Fruit fly (Drosophila melanogaster) whole organism, embryonic: Measurements from ENCODE around the gene CG43993.

Source experiments
- Atf-2 ChIP-seq: fragments of 200-800 bp; sonication (Bioruptor generic); optimal IDR thresholded peaks from 2 replicates; lab custom pipeline; 2016; ENCODE audit warnings: missing biosample characterization, missing genetic modification characterization
- Atf3 ChIP-seq: fragments of 200-800 bp; sonication (Bioruptor generic); optimal IDR thresholded peaks from 3 replicates; lab custom pipeline; 2016; ENCODE audit warnings: missing biosample characterization, missing genetic modification characterization
- C15 ChIP-seq: fragments of 200-800 bp; sonication (Bioruptor generic); IDR thresholded peaks from 3 replicates; pipeline ENCODE4 v1.3.6; 2022; ENCODE audit warnings: missing biosample characterization, missing genetic modification characterization
- CG10543 ChIP-seq: fragments of 200-800 bp; sonication (Bioruptor generic); optimal IDR thresholded peaks from 3 replicates; lab custom pipeline; 2017; ENCODE audit warnings: missing biosample characterization, mild to moderate bottlenecking, missing genetic modification characterization, moderate library complexity
- CG12299 ChIP-seq: fragments of 200-800 bp; sonication (Bioruptor generic); optimal IDR thresholded peaks from 2 replicates; lab custom pipeline; 2018; ENCODE audit warnings: missing biosample characterization, mild to moderate bottlenecking, missing genetic modification characterization
- CG12769 ChIP-seq: fragments of 200-800 bp; sonication (Bioruptor generic); optimal IDR thresholded peaks from 2 replicates; lab custom pipeline; 2019; ENCODE audit warnings: missing biosample characterization, mild to moderate bottlenecking, missing genetic modification characterization, moderate library complexity
- CG15269 ChIP-seq: fragments of 200-800 bp; sonication (Bioruptor generic); optimal IDR thresholded peaks from 2 replicates; lab custom pipeline; 2018; ENCODE audit warnings: missing biosample characterization, mild to moderate bottlenecking, missing genetic modification characterization, moderate library complexity
- CG15601 ChIP-seq: fragments of 200-800 bp; sonication (Bioruptor generic); optimal IDR thresholded peaks from 3 replicates; lab custom pipeline; 2019; ENCODE audit warnings: missing biosample characterization, mild to moderate bottlenecking, missing genetic modification characterization, moderate library complexity
- CG1792 ChIP-seq: fragments of 200-800 bp; sonication (Bioruptor generic); optimal IDR thresholded peaks from 2 replicates; lab custom pipeline; 2016; ENCODE audit warnings: missing biosample characterization, missing genetic modification characterization
- CG18476 ChIP-seq: fragments of 200-800 bp; sonication (Bioruptor generic); optimal IDR thresholded peaks from 2 replicates; lab custom pipeline; 2016; ENCODE audit warnings: missing biosample characterization, mild to moderate bottlenecking, missing genetic modification characterization
- CG18599 ChIP-seq: fragments of 200-800 bp; sonication (Bioruptor generic); optimal IDR thresholded peaks from 3 replicates; lab custom pipeline; 2017; ENCODE audit warnings: missing biosample characterization, missing genetic modification characterization, mild to moderate bottlenecking, moderate library complexity, missing genetic modification reagents
- CG3065 ChIP-seq: fragments of 200-800 bp; sonication (Bioruptor generic); optimal IDR thresholded peaks from 2 replicates; lab custom pipeline; 2016; ENCODE audit warnings: missing biosample characterization, missing genetic modification characterization
- CG32532 ChIP-seq: fragments of 200-800 bp; sonication (Bioruptor generic); IDR thresholded peaks from 2 replicates; pipeline ENCODE4 v1.3.6; 2022; ENCODE audit warnings: missing biosample characterization, missing genetic modification characterization
- CG32772 ChIP-seq: fragments of 200-800 bp; sonication (Bioruptor generic); IDR thresholded peaks from 2 replicates; pipeline ENCODE4 v1.3.6; 2022; ENCODE audit warnings: missing biosample characterization, missing genetic modification characterization
- CG3726 ChIP-seq: fragments of 200-800 bp; sonication (Bioruptor generic); IDR thresholded peaks from 3 replicates; pipeline ENCODE4, ENCODE4 v1.3.6; 2022; ENCODE audit warnings: missing biosample characterization, missing genetic modification characterization
- CG4820 ChIP-seq: fragments of 200-800 bp; sonication (Bioruptor generic); optimal IDR thresholded peaks from 3 replicates; lab custom pipeline; 2016; ENCODE audit warnings: missing biosample characterization, missing genetic modification characterization
- CG6254 ChIP-seq: fragments of 200-800 bp; sonication (Bioruptor generic); optimal IDR thresholded peaks from 3 replicates; lab custom pipeline; 2017; ENCODE audit warnings: mild to moderate bottlenecking, missing biosample characterization, missing genetic modification reagents, missing genetic modification characterization
- CG7963 ChIP-seq: fragments of 200-800 bp; sonication (Bioruptor generic); IDR thresholded peaks from 3 replicates; pipeline ENCODE4 v1.3.6; 2022; ENCODE audit warnings: missing biosample characterization, missing genetic modification characterization; ENCODE audit not compliant: partially characterized antibody
- CG8478 ChIP-seq: fragments of >200 bp; optimal IDR thresholded peaks from 2 replicates; lab custom pipeline; 2018
- Deaf1 ChIP-seq: fragments of 200-800 bp; optimal IDR thresholded peaks from 3 replicates; lab custom pipeline; 2019; ENCODE audit warnings: missing biosample characterization, mild to moderate bottlenecking, missing genetic modification characterization, moderate library complexity
- Drgx ChIP-seq: fragments of 200-800 bp; sonication (Bioruptor generic); IDR thresholded peaks from 2 replicates; pipeline ENCODE4 v1.3.6; 2022; ENCODE audit warnings: missing biosample characterization, missing genetic modification characterization
- ERR ChIP-seq: fragments of 200-800 bp; sonication (Bioruptor generic); optimal IDR thresholded peaks from 2 replicates; lab custom pipeline; 2016; ENCODE audit warnings: missing biosample characterization, missing genetic modification characterization
- Gsc ChIP-seq: fragments of 200-800 bp; sonication (Bioruptor generic); IDR thresholded peaks from 2 replicates; pipeline ENCODE4 v1.3.6; 2022; ENCODE audit warnings: missing biosample characterization, missing genetic modification characterization
- HHEX ChIP-seq: fragments of 200-800 bp; sonication (Bioruptor generic); optimal IDR thresholded peaks from 3 replicates; lab custom pipeline; 2017; ENCODE audit warnings: missing biosample characterization, mild to moderate bottlenecking, missing genetic modification characterization, missing genetic modification reagents
- HLHmδ ChIP-seq: fragments of 200-800 bp; sonication (Bioruptor generic); optimal IDR thresholded peaks from 2 replicates; lab custom pipeline; 2018; ENCODE audit warnings: missing biosample characterization, mild to moderate bottlenecking, missing genetic modification characterization, moderate library complexity
- Med ChIP-seq: fragments of 200-800 bp; sonication (Bioruptor generic); peaks from one replicate; lab custom pipeline; 2016; ENCODE audit warnings: missing biosample characterization, missing genetic modification characterization, mild to moderate bottlenecking, inconsistent platforms, moderate library complexity
- Sry-β ChIP-seq: fragments of 200-800 bp; sonication (Bioruptor generic); optimal IDR thresholded peaks from 2 replicates; lab custom pipeline; 2018; ENCODE audit warnings: missing biosample characterization, mild to moderate bottlenecking, missing genetic modification characterization, moderate library complexity
- Stat92E ChIP-seq, 3 experiments: fragments of >200 bp in 2 of 3; fragments of 200-800 bp in 1 of 3; sonication (Bioruptor generic) in 1 of 3; optimal IDR thresholded peaks; 2 replicates each; lab custom pipeline; 2017 to 2019; ENCODE audit warnings: missing biosample characterization in 3 of 3, missing genetic modification characterization in 3 of 3, mild to moderate bottlenecking in 1 of 3, moderate library complexity in 1 of 3
- ab ChIP-seq: fragments of 200-800 bp; sonication (Bioruptor generic); optimal IDR thresholded peaks from 2 replicates; lab custom pipeline; 2016; ENCODE audit warnings: missing biosample characterization, missing genetic modification characterization
- amos ChIP-seq: fragments of 200-800 bp; sonication (Bioruptor generic); IDR thresholded peaks from 2 replicates; pipeline ENCODE4 v1.3.6; 2022; ENCODE audit warnings: missing biosample characterization, missing genetic modification characterization; ENCODE audit not compliant: partially characterized antibody
- ara ChIP-seq: fragments of 200-800 bp; sonication (Bioruptor generic); IDR thresholded peaks from 2 replicates; pipeline ENCODE4 v1.3.6; 2022; ENCODE audit warnings: missing biosample characterization, missing genetic modification characterization
- ase ChIP-seq: fragments of 200-800 bp; sonication (Bioruptor generic); IDR thresholded peaks from 3 replicates; pipeline ENCODE4 v1.3.6; 2022; ENCODE audit warnings: missing biosample characterization, missing genetic modification characterization
- az2 ChIP-seq: fragments of 200-800 bp; sonication (Bioruptor generic); optimal IDR thresholded peaks from 3 replicates; lab custom pipeline; 2016; ENCODE audit warnings: missing biosample characterization, missing genetic modification characterization
- bcd ChIP-seq: fragments of 200-800 bp; sonication (Bioruptor generic); optimal IDR thresholded peaks from 2 replicates; lab custom pipeline; 2017; ENCODE audit warnings: missing biosample characterization, mild to moderate bottlenecking, missing genetic modification characterization
- bigmax ChIP-seq: fragments of 200-800 bp; sonication (Bioruptor generic); optimal IDR thresholded peaks from 2 replicates; lab custom pipeline; 2018; ENCODE audit warnings: missing biosample characterization, mild to moderate bottlenecking, missing genetic modification characterization
- dan ChIP-seq: fragments of 200-800 bp; sonication (Bioruptor generic); IDR thresholded peaks from 2 replicates; pipeline ENCODE4 v1.3.6; 2022; ENCODE audit warnings: missing biosample characterization, missing genetic modification characterization
- dpn ChIP-seq, 2 experiments: fragments of 200-800 bp; sonication (Bioruptor generic); optimal IDR thresholded peaks; 3 replicates each; lab custom pipeline; 2016; ENCODE audit warnings: missing biosample characterization in 2 of 2, missing genetic modification characterization in 2 of 2
- ewg ChIP-seq: fragments of 200-800 bp; sonication (Bioruptor generic); optimal IDR thresholded peaks from 3 replicates; lab custom pipeline; 2017; ENCODE audit warnings: mild to moderate bottlenecking, missing biosample characterization, missing genetic modification reagents, missing genetic modification characterization
- gro ChIP-seq: fragments of 200-800 bp; sonication (Bioruptor generic); optimal IDR thresholded peaks from 2 replicates; lab custom pipeline; 2016; ENCODE audit warnings: missing biosample characterization, missing genetic modification characterization
- jumu ChIP-seq: fragments of 200-800 bp; sonication (Bioruptor generic); optimal IDR thresholded peaks from 3 replicates; lab custom pipeline; 2016; ENCODE audit warnings: missing biosample characterization, missing genetic modification characterization
- lilli ChIP-seq: fragments of 200-800 bp; sonication (Bioruptor generic); optimal IDR thresholded peaks from 3 replicates; lab custom pipeline; 2016; ENCODE audit warnings: missing biosample characterization, missing genetic modification characterization
- maf-S ChIP-seq: fragments of 200-800 bp; sonication (Bioruptor generic); optimal IDR thresholded peaks from 2 replicates; lab custom pipeline; 2016; ENCODE audit warnings: missing biosample characterization, missing genetic modification characterization
- pan ChIP-seq, 4 experiments: fragments of >200 bp in 3 of 4; fragments of 200-800 bp in 1 of 4; sonication (Bioruptor generic) in 1 of 4; optimal IDR thresholded peaks in 3 of 4; IDR thresholded peaks in 1 of 4; 2 replicates each; pipeline versions ENCODE4 v1.3.6 to Lab custom; 2017 to 2022; ENCODE audit warnings: missing biosample characterization in 2 of 4, missing genetic modification characterization in 2 of 4, mixed read lengths in 1 of 4
- phol ChIP-seq: fragments of 200-800 bp; sonication (Bioruptor generic); optimal IDR thresholded peaks from 3 replicates; lab custom pipeline; 2018; ENCODE audit warnings: missing biosample characterization, mild to moderate bottlenecking, missing genetic modification characterization, moderate library complexity
- repo ChIP-seq: fragments of 200-800 bp; sonication (Bioruptor generic); optimal IDR thresholded peaks from 2 replicates; lab custom pipeline; 2016; ENCODE audit warnings: missing biosample characterization, missing genetic modification characterization
- so ChIP-seq: fragments of 200-800 bp; sonication (Bioruptor generic); IDR thresholded peaks from 3 replicates; pipeline ENCODE4 v1.3.6; 2022; ENCODE audit warnings: missing biosample characterization, missing genetic modification characterization
- trh ChIP-seq: fragments of 200-800 bp; sonication (Bioruptor generic); optimal IDR thresholded peaks from 2 replicates; lab custom pipeline; 2016; ENCODE audit warnings: missing biosample characterization, missing genetic modification characterization
- vnd ChIP-seq: fragments of 200-800 bp; sonication (Bioruptor generic); IDR thresholded peaks from 3 replicates; pipeline ENCODE4 v1.3.6; 2022; ENCODE audit warnings: missing biosample characterization, missing genetic modification characterization; ENCODE audit not compliant: partially characterized antibody
- wek ChIP-seq: fragments of 200-800 bp; sonication (Bioruptor generic); optimal IDR thresholded peaks from 3 replicates; lab custom pipeline; 2018; ENCODE audit warnings: missing biosample characterization, mild to moderate bottlenecking, missing genetic modification characterization, moderate library complexity
- zfh2 ChIP-seq: fragments of 200-800 bp; sonication (Bioruptor generic); optimal IDR thresholded peaks from 2 replicates; lab custom pipeline; 2016; ENCODE audit warnings: missing biosample characterization, missing genetic modification characterization

The CG43993 gene

dm6 chr3L:12053695-12054094 is 21.3 kb downstream of the CG43993 start (continued):
- TF ChIP-seq Drgx, result peak; percentile 41; the same call in 1 of the 2 replicates
- TF ChIP-seq Atf3 (GFP tag; lab: Kevin White, UChicago), result no peak
- no peak for TF ChIP-seq dan
- peak; percentile 36 for TF ChIP-seq az2 (GFP tag; lab: Kevin White, UChicago)
- TF ChIP-seq trh (GFP tag; lab: Kevin White, UChicago), result no peak
- no peak for TF ChIP-seq CG10543
- TF ChIP-seq CG18476 (GFP tag; lab: Kevin White, UChicago), result peak; percentile 27
- peak; percentile 10 for TF ChIP-seq CG12769
- peak; percentile 69 for TF ChIP-seq CG6254
- TF ChIP-seq ewg, result peak; percentile 17
- no peak for TF ChIP-seq HLHmδ (GFP tag; lab: Kevin White, UChicago)
- peak; percentile 53 for TF ChIP-seq jumu
- no peak for TF ChIP-seq CG3065 (GFP tag; lab: Kevin White, UChicago)
- no peak; the same call in 2 of the 3 replicates for TF ChIP-seq so
- TF ChIP-seq Med, result peak; percentile 86
- TF ChIP-seq Stat92E (GFP tag; optimal IDR thresholded peaks at IDR 0.05; lab: Kevin White, UChicago), result peak in 1 of 3 experiments; percentile 87
- TF ChIP-seq amos (GFP tag; lab: Robert Waterston, UW), result no peak
- TF ChIP-seq bigmax (GFP tag; lab: Kevin White, UChicago), result no peak
- peak in 1 of 2 experiments; percentile 35 for TF ChIP-seq dpn (GFP tag; optimal IDR thresholded peaks at IDR 0.05; lab: Kevin White, UChicago)
- TF ChIP-seq CG32532, result no peak
- no peak for TF ChIP-seq CG12299 (tag; lab: Kevin White, UChicago)
- TF ChIP-seq C15 (GFP tag; lab: Robert Waterston, UW), result no peak
- TF ChIP-seq repo (GFP tag; lab: Kevin White, UChicago), result peak; percentile 2
- 0 out of 2 replicates have a peak, but pooled peaks have one; percentile 22 for TF ChIP-seq Gsc (GFP tag; lab: Robert Waterston, UW)
- no peak for TF ChIP-seq CG1792 (GFP tag; lab: Kevin White, UChicago)
- no peak for TF ChIP-seq Atf-2 (GFP tag; lab: Kevin White, UChicago)
- no peak for TF ChIP-seq zfh2 (GFP tag; lab: Kevin White, UChicago)
- peak; percentile 22 for TF ChIP-seq CG15601 (tag; lab: Kevin White, UChicago)
- peak; percentile 72 for TF ChIP-seq ara (GFP tag; lab: Robert Waterston, UW)
- TF ChIP-seq bcd (GFP tag; lab: Kevin White, UChicago), result peak; percentile 15
- no peak for TF ChIP-seq Sry-β (GFP tag; lab: Kevin White, UChicago)
- no peak for TF ChIP-seq HHEX (GFP tag; lab: Kevin White, UChicago)
- TF ChIP-seq ab (GFP tag; lab: Kevin White, UChicago), result no peak
- peak; percentile 4 for TF ChIP-seq maf-S (GFP tag; lab: Kevin White, UChicago)
- no peak for TF ChIP-seq ERR
- TF ChIP-seq phol (tag; lab: Kevin White, UChicago), result peak; percentile 73
- TF ChIP-seq CG8478 (lab: Kevin White, UChicago), result no peak
- 0 out of 3 replicates have a peak, but pooled peaks have one; percentile 11 for TF ChIP-seq ase
- no peak for TF ChIP-seq CG7963 (GFP tag; lab: Robert Waterston, UW)
- no peak for TF ChIP-seq wek (GFP tag; lab: Kevin White, UChicago)
- no peak for TF ChIP-seq vnd (GFP tag; lab: Robert Waterston, UW)
- TF ChIP-seq gro (GFP tag; lab: Kevin White, UChicago), result no peak
- TF ChIP-seq lilli (GFP tag; lab: Kevin White, UChicago), result no peak
- peak; percentile 35 for TF ChIP-seq CG15269 (tag; lab: Kevin White, UChicago)
- TF ChIP-seq CG32772 (GFP tag; lab: Robert Waterston, UW), result peak; percentile 54; the same call in 1 of the 2 replicates
- TF ChIP-seq CG3726 (GFP tag; lab: Robert Waterston, UW), result no peak
- TF ChIP-seq CG4820, result peak; percentile 77
- no peak for TF ChIP-seq Deaf1 (tag; lab: Kevin White, UChicago)
- TF ChIP-seq CG18599, result peak; percentile 31
- TF ChIP-seq pan (optimal IDR thresholded peaks at IDR 0.05; lab: Kevin White, UChicago), result no peak
- TF ChIP-seq pan (GFP tag; optimal IDR thresholded peaks at IDR 0.05 in 1 of 2, IDR thresholded peaks at IDR 0.05 in 1 of 2), result peak in 1 of 2 experiments; percentile 41
